Worm (Caenorhabditis elegans) whole organism, L4/young adult: ENCODE results near the gene Y11D7A.7.

Source experiments
- dao-5 ChIP-seq: sonication (generic microtip); optimal IDR thresholded peaks from 2 replicates; lab custom pipeline; 2016; ENCODE audit warnings: missing genotype, missing genetic modification characterization, moderate library complexity, missing compliant biosample characterization
- him-1 ChIP-seq: sonication (generic microtip); optimal IDR thresholded peaks from 2 replicates; lab custom pipeline; 2016; ENCODE audit warnings: missing genotype, missing genetic modification reagents, missing genetic modification characterization, missing compliant biosample characterization

DNA sequence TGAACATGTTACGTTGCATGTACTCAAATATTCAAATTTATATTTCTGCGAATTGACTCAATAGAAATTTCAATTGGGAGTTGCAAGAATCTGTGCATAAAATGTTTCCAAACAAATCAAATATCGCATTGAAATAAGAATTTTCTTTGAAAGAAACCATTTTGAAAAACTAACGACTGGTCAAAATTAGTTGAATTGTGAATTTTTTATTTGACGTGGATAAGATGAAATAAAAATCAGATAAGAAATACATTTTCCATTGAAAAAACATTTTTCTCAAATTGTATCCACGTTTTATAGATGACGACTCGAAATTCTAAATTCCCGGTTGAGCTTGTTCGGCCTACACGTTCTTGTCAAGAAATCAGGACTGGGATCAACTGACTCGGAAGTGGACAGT, 24.5 kb upstream of the Y11D7A.7 start, which contains the start of gene C46C2.3:
- TF ChIP-seq dao-5 (no peak), him-1 (tag; lab: Kevin White, UChicago) (no peak)
